Fruit fly (Drosophila melanogaster): Measurements from ENCODE around the gene yem.

Gene yem

DNA sequence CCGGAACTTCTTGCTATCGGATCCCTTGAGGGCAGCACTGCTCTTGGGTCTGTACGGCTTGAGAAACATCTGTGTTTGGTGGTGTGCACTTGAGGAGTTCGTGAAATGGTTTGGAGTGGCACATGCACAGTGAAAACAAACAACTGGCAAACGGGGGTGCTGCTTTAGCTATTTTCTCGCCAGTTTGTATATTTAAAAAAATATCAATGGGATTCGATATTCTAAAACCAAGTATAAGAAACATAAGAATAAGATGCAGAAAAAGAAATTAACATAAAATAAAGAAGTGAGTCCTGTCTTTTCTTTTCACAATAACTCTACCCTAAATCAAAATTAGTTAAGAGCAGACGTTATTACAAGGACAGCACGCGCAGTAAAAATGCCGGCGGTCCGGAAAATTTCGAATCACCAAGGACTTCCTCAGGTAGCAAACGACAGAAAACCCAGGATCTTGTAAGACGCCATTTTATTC is 29.0 kb upstream of the yem start, which contains the start of gene eIF2D (continued):
- TF ChIP-seq ewg (GFP tag; optimal IDR thresholded peaks at IDR 0.05) (peak; percentile 16), CG2202 (tag; optimal IDR thresholded peaks at IDR 0.05) (no peak), CG33557 (GFP tag; optimal IDR thresholded peaks at IDR 0.05) (peak; percentile 14), CG4282 (GFP tag; optimal IDR thresholded peaks at IDR 0.05) (no peak), kah (GFP tag; optimal IDR thresholded peaks at IDR 0.05) (peak; percentile 30), Bgb (GFP tag; IDR thresholded peaks at IDR 0.05; ENCODE audit: partially characterized antibody) (no peak), stc (GFP tag; IDR thresholded peaks at IDR 0.05) (peak; percentile 45; the same call in 1 of the 2 replicates), klu (GFP tag; IDR thresholded peaks at IDR 0.05) (no peak), Dfd (GFP tag; optimal IDR thresholded peaks at IDR 0.05) (no peak), CG43689 (GFP tag; IDR thresholded peaks at IDR 0.05) (no peak), lbe (GFP tag; optimal IDR thresholded peaks at IDR 0.05) (peak; percentile 24), MTF-1 (GFP tag; optimal IDR thresholded peaks at IDR 0.05; ENCODE audit: borderline replicate concordance) (peak; percentile 8), chn (GFP tag; optimal IDR thresholded peaks at IDR 0.05) (peak; percentile 54), PHDP (tag; optimal IDR thresholded peaks at IDR 0.05) (peak; percentile 63), Sin3A (optimal IDR thresholded peaks at IDR 0.05) (peak; percentile 17), slp2 (GFP tag; optimal IDR thresholded peaks at IDR 0.05) (peak; percentile 58), Dref (GFP tag; IDR thresholded peaks at IDR 0.05) (no peak), CrebB (tag; optimal IDR thresholded peaks at IDR 0.05) (peak; percentile 40), CG15514 (GFP tag; optimal IDR thresholded peaks at IDR 0.05) (peak; percentile 77), CG31441 (GFP tag; IDR thresholded peaks at IDR 0.05) (peak; percentile 68), exex (tag; optimal IDR thresholded peaks at IDR 0.05) (no peak), prd (optimal IDR thresholded peaks at IDR 0.05) (no peak), prd (GFP tag; IDR thresholded peaks at IDR 0.05) (peak; percentile 58), CG13296 (GFP tag; optimal IDR thresholded peaks at IDR 0.05) (peak; percentile 62), CG13287 (GFP tag; IDR thresholded peaks at IDR 0.05; ENCODE audit: partially characterized antibody) (peak; percentile 39; the same call in 1 of the 2 replicates), CG17385 (GFP tag; optimal IDR thresholded peaks at IDR 0.05) (peak; percentile 66), CG10366 (GFP tag; IDR thresholded peaks at IDR 0.05) (peak; percentile 37), vvl (GFP tag; IDR thresholded peaks at IDR 0.05) (peak; percentile 86), CG18764 (GFP tag; optimal IDR thresholded peaks at IDR 0.05) (no peak), Adf1 (GFP tag; IDR thresholded peaks at IDR 0.05) (no peak), CG2712 (tag; optimal IDR thresholded peaks at IDR 0.05) (peak; percentile 78), C15 (GFP tag; IDR thresholded peaks at IDR 0.05) (no peak), CkIIα-i1 (GFP tag; IDR thresholded peaks at IDR 0.05) (no peak), psq (GFP tag; optimal IDR thresholded peaks at IDR 0.05) (no peak), Antp (GFP tag; optimal IDR thresholded peaks at IDR 0.05) (peak; percentile 17), CG15696 (tag; optimal IDR thresholded peaks at IDR 0.05) (peak; percentile 66), CG18619 (GFP tag; optimal IDR thresholded peaks at IDR 0.05) (no peak), Mrtf (GFP tag; IDR thresholded peaks at IDR 0.05) (peak; percentile 61; the same call in 1 of the 3 replicates), D19B (GFP tag; optimal IDR thresholded peaks at IDR 0.05) (peak; percentile 41), Hmr (GFP tag; optimal IDR thresholded peaks at IDR 0.05) (peak; percentile 65), onecut (GFP tag; IDR thresholded peaks at IDR 0.05) (peak; percentile 44), row (GFP tag; IDR thresholded peaks at IDR 0.05) (peak; percentile 87), toy (GFP tag; IDR thresholded peaks at IDR 0.05) (no peak), zen (tag; optimal IDR thresholded peaks at IDR 0.05) (peak; percentile 56), CTCF (GFP tag; optimal IDR thresholded peaks at IDR 0.05) (no peak), CG9932 (GFP tag; IDR thresholded peaks at IDR 0.05) (peak; percentile 62), pzg (GFP tag; optimal IDR thresholded peaks at IDR 0.05) (peak; percentile 30), emc (GFP tag; optimal IDR thresholded peaks at IDR 0.05) (no peak), Ets65A (GFP tag) (no peak), CG15011 (GFP tag; optimal IDR thresholded peaks at IDR 0.05) (no peak), CG14667 (GFP tag; IDR thresholded peaks at IDR 0.05) (peak; percentile 39; the same call in 1 of the 2 replicates), CG7357 (GFP tag; IDR thresholded peaks at IDR 0.05) (no peak), lilli (GFP tag; optimal IDR thresholded peaks at IDR 0.05) (peak; percentile 55)

Measured in whole organism, embryonic.